Fruit fly (Drosophila melanogaster) whole organism, pupa: ENCODE measurements around the gene loaf.

Experiments used
- CG10348 ChIP-seq: fragments of 200-800 bp; sonication (Bioruptor generic); IDR thresholded peaks from 2 replicates; pipeline ENCODE4 v1.3.6; 2022; ENCODE audit warnings: missing biosample characterization, missing genetic modification characterization
- CG12605 ChIP-seq: fragments of 200-800 bp; sonication (Bioruptor generic); IDR thresholded peaks from 2 replicates; pipeline ENCODE4 v1.3.6; 2022; ENCODE audit warnings: missing biosample characterization, missing genetic modification characterization
- CG13204 ChIP-seq: fragments of 200-800 bp; sonication (Bioruptor generic); optimal IDR thresholded peaks from 2 replicates; lab custom pipeline; 2018; ENCODE audit warnings: missing biosample characterization, mild to moderate bottlenecking, missing genetic modification characterization, moderate library complexity
- CG14655 ChIP-seq: fragments of 200-800 bp; sonication (Bioruptor generic); optimal IDR thresholded peaks from 3 replicates; lab custom pipeline; 2017; ENCODE audit warnings: mild to moderate bottlenecking, missing biosample characterization, missing genetic modification reagents, missing genetic modification characterization
- CG15710 ChIP-seq: fragments of 200-800 bp; sonication (Bioruptor generic); optimal IDR thresholded peaks from 2 replicates; lab custom pipeline; 2018; ENCODE audit warnings: missing biosample characterization, mild to moderate bottlenecking, missing genetic modification characterization, moderate library complexity
- CG17806 ChIP-seq: fragments of 200-800 bp; sonication (Bioruptor generic); optimal IDR thresholded peaks from 2 replicates; lab custom pipeline; 2018; ENCODE audit warnings: missing biosample characterization, mild to moderate bottlenecking, missing genetic modification characterization, moderate library complexity
- CG32121 ChIP-seq: fragments of 200-800 bp; sonication (Bioruptor generic); IDR thresholded peaks from 2 replicates; pipeline ENCODE4 v1.3.6; 2022; ENCODE audit warnings: missing biosample characterization, missing genetic modification characterization
- CG34367 ChIP-seq: fragments of 200-800 bp; sonication (Bioruptor generic); optimal IDR thresholded peaks from 2 replicates; lab custom pipeline; 2018; ENCODE audit warnings: missing biosample characterization, mild to moderate bottlenecking, missing genetic modification characterization
- CG4496 ChIP-seq: fragments of 200-800 bp; sonication (Bioruptor generic); IDR thresholded peaks from 3 replicates; pipeline ENCODE4 v1.3.6; 2022; ENCODE audit warnings: missing biosample characterization, missing genetic modification characterization
- CG8159 ChIP-seq: fragments of 200-800 bp; sonication (Bioruptor generic); optimal IDR thresholded peaks from 3 replicates; lab custom pipeline; 2018; ENCODE audit warnings: missing biosample characterization, mild to moderate bottlenecking, missing genetic modification characterization, moderate library complexity
- CG8301 ChIP-seq: fragments of 200-800 bp; sonication (Bioruptor generic); optimal IDR thresholded peaks from 2 replicates; lab custom pipeline; 2018; ENCODE audit warnings: missing biosample characterization, mild to moderate bottlenecking, missing genetic modification characterization
- CG9948 ChIP-seq: fragments of 200-800 bp; sonication (Bioruptor generic); optimal IDR thresholded peaks from 2 replicates; lab custom pipeline; 2018; ENCODE audit warnings: missing biosample characterization, mild to moderate bottlenecking, missing genetic modification characterization, moderate library complexity
- D1 ChIP-seq: fragments of 200-800 bp; sonication (Bioruptor generic); optimal IDR thresholded peaks from 2 replicates; lab custom pipeline; 2018; ENCODE audit warnings: missing biosample characterization, mild to moderate bottlenecking, missing genetic modification characterization, moderate library complexity
- EcR ChIP-seq: fragments of 200-800 bp; sonication (Bioruptor generic); optimal IDR thresholded peaks from 3 replicates; lab custom pipeline; 2019; ENCODE audit warnings: missing biosample characterization, missing genetic modification characterization, mild to moderate bottlenecking, moderate library complexity, missing genetic modification reagents
- Ets98B ChIP-seq: fragments of 200-800 bp; sonication (Bioruptor generic); IDR thresholded peaks from 2 replicates; pipeline ENCODE4 v1.3.6; 2022; ENCODE audit warnings: missing biosample characterization, missing genetic modification characterization
- Pif1A ChIP-seq: fragments of 200-800 bp; sonication (Bioruptor generic); optimal IDR thresholded peaks from 3 replicates; lab custom pipeline; 2016; ENCODE audit warnings: missing biosample characterization, missing genetic modification characterization
- Pif1B ChIP-seq: fragments of 200-800 bp; sonication (Bioruptor generic); optimal IDR thresholded peaks from 3 replicates; lab custom pipeline; 2016; ENCODE audit warnings: missing biosample characterization, missing genetic modification characterization
- Snoo ChIP-seq: fragments of 200-800 bp; sonication (Bioruptor generic); optimal IDR thresholded peaks from 3 replicates; lab custom pipeline; 2017; ENCODE audit warnings: missing biosample characterization, mild to moderate bottlenecking, missing genetic modification characterization, inconsistent platforms
- fd96Ca ChIP-seq: fragments of 200-800 bp; sonication (Bioruptor generic); IDR thresholded peaks from 3 replicates; pipeline ENCODE4 v1.3.6; 2022; ENCODE audit warnings: missing biosample characterization, missing genetic modification characterization
- gl ChIP-seq: fragments of 200-800 bp; sonication (Bioruptor generic); optimal IDR thresholded peaks from 2 replicates; lab custom pipeline; 2018; ENCODE audit warnings: missing biosample characterization, mild to moderate bottlenecking, missing genetic modification characterization
- rn ChIP-seq: fragments of 200-800 bp; sonication (Bioruptor generic); IDR thresholded peaks from 2 replicates; pipeline ENCODE4 v1.3.6; 2022; ENCODE audit warnings: missing biosample characterization, missing genetic modification characterization

The loaf gene

DNA sequence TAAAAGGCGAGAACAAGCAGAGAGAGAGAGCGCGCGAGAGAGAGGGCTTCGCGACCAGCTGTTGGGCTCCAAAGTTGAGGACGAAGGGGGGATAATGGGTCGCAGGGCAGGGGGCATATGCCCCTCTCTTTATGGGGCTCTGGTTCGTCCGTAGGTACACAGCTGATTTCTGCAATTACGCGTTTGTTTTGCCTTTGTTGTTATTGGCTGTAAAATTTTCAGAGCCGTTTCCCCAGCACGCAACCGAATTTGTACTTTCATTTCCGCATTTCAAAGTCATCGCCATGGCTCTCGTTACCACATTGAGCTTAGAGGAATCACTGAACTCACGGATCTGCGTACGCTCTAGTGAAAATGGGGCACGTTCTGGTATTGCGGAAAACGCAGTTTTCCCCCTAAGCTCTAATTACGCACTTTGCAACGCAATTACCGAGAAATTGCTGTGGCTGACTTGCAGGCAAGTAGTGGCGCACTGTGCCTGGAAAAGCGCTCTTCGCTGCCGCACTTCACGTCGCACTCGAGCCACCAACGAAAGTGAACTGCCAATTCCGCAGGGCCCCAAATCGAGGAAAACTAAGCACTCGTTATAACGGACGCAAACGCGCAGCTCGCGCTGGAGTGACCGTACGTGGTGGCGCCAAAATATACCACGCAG lies 57.9 kb downstream of the loaf start, which contains the start of gene CG11658:
Gene CG11658, minus strand, starts transcription at position 576 of the 655 bp plus-strand sequence.
- no peak for TF ChIP-seq CG8301 (tag; lab: Kevin White, UChicago)
- TF ChIP-seq CG12605 (GFP tag; lab: Robert Waterston, UW) = peak; percentile 87
- peak; percentile 42; the same call in 1 of the 2 replicates for TF ChIP-seq CG32121 (GFP tag; lab: Robert Waterston, UW)
- peak; percentile 50 for TF ChIP-seq CG13204 (GFP tag; lab: Kevin White, UChicago)
- peak; percentile 48 for TF ChIP-seq Pif1B (GFP tag; lab: Kevin White, UChicago)
- no peak for TF ChIP-seq CG14655 (GFP tag; lab: Kevin White, UChicago)
- TF ChIP-seq CG9948 (tag; lab: Kevin White, UChicago) = no peak
- peak; percentile 52 for TF ChIP-seq gl (tag; lab: Kevin White, UChicago)
- no peak for TF ChIP-seq CG15710 (tag; lab: Kevin White, UChicago)
- peak; percentile 58 for TF ChIP-seq EcR (GFP tag; lab: Kevin White, UChicago)
- TF ChIP-seq CG17806 = no peak
- TF ChIP-seq Ets98B (GFP tag; lab: Robert Waterston, UW) = peak; percentile 57
- TF ChIP-seq Pif1A = peak; percentile 25
- no peak for TF ChIP-seq rn (GFP tag; lab: Robert Waterston, UW)
- TF ChIP-seq CG8159 = no peak
- TF ChIP-seq CG10348 (GFP tag; lab: Robert Waterston, UW) = no peak
- TF ChIP-seq fd96Ca (GFP tag; lab: Robert Waterston, UW) = peak; percentile 37; the same call in 1 of the 3 replicates
- TF ChIP-seq Snoo (tag; lab: Kevin White, UChicago) = no peak
- TF ChIP-seq D1 = no peak
- TF ChIP-seq CG4496 (GFP tag; lab: Robert Waterston, UW) = peak; percentile 58; the same call in 2 of the 3 replicates
- TF ChIP-seq CG34367 (tag; lab: Kevin White, UChicago) = no peak

DNA sequence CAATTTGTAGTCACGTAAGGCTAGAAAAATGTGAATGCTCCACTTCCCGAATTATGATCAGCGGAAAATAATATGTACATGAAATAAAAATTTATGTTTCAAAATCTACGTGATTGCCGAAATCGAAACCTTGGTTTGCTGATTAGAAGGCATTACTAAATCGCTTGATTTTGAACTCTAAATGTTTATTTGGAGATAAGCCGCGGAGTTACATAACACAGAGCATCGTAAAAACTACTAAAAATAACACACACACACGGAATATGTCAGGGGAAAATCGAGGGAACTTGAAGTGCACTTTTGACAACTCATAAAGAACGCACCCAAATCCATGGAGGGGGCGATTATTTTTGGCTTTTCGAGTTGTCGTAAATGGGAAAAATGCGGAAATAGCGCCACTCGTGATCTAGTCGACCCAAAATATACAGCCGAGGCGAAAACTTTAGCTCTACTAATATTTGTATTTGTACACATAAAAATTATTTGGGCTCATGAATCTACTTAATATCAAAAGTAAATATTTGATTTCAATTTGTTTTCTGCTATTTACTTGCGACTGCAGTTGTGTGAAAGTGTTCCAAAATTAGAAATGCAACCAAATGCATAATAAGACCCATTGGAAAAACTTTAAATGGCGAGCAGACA lies 61.0 kb downstream of the loaf start:
- TF ChIP-seq Pif1B (GFP tag; lab: Kevin White, UChicago) (no peak), CG8301 (tag; lab: Kevin White, UChicago) (no peak), CG17806 (no peak), Pif1A (no peak), CG34367 (tag; lab: Kevin White, UChicago) (no peak), gl (tag; lab: Kevin White, UChicago) (no peak), Snoo (tag; lab: Kevin White, UChicago) (no peak), CG10348 (GFP tag; lab: Robert Waterston, UW) (no peak), Ets98B (GFP tag; lab: Robert Waterston, UW) (no peak), CG12605 (GFP tag; lab: Robert Waterston, UW) (no peak), CG4496 (GFP tag; lab: Robert Waterston, UW) (no peak), D1 (no peak), EcR (GFP tag; lab: Kevin White, UChicago) (no peak)

DNA sequence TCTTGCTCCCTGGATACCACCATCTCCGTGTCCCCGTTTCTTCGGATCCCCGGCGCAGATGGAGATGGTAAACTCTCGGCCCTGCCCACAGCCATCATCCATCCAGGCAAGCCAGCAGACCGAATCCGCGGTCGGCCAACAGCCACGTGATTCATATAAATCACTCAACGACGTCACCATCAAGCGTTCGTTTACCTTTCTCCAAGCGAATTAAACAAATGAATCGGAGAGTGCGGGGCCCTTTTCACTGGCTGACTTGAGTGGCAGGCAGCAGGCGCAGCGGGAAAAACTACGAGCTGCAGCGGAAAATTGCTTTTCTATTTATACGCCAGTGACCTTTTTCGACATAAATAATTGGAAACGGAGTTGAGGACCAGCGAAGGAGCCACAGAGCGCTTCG lies 62.4 kb downstream of the loaf start:
- TF ChIP-seq CG8301 (tag; lab: Kevin White, UChicago) = no peak
- no peak for TF ChIP-seq CG17806
- TF ChIP-seq Snoo (tag; lab: Kevin White, UChicago) = no peak
- TF ChIP-seq CG4496 (GFP tag; lab: Robert Waterston, UW) = no peak
- no peak for TF ChIP-seq CG32121 (GFP tag; lab: Robert Waterston, UW)
- peak; percentile 74 for TF ChIP-seq EcR (GFP tag; lab: Kevin White, UChicago)
- TF ChIP-seq CG9948 (tag; lab: Kevin White, UChicago) = no peak

DNA sequence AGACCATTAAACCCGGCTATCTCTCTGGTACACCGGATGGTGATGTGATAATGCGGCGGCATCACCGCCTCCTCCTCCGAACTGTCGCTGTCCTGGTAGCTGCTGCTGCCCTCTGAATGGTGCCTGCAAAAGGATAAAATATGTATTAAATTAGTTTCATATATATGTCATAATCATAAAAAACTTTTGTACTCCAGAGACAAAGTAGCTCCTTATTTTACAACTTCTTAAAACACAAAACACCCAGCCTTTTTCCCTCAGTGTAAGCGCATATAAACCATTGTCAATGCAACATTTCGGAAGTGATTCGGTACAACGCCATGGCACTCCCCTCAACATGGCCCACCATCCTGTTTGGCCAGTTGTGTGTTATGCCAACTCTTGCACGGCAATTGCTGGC lies 64.3 kb downstream of the loaf start:
- peak; percentile 45 for TF ChIP-seq Ets98B (GFP tag; lab: Robert Waterston, UW)
- no peak for TF ChIP-seq rn (GFP tag; lab: Robert Waterston, UW)
- TF ChIP-seq CG8301 (tag; lab: Kevin White, UChicago) = peak; percentile 3
- TF ChIP-seq CG32121 (GFP tag; lab: Robert Waterston, UW) = peak; percentile 52
- TF ChIP-seq Snoo (tag; lab: Kevin White, UChicago) = no peak
- no peak for TF ChIP-seq CG12605 (GFP tag; lab: Robert Waterston, UW)
- peak; percentile 45; the same call in 1 of the 3 replicates for TF ChIP-seq CG4496 (GFP tag; lab: Robert Waterston, UW)
- no peak for TF ChIP-seq gl (tag; lab: Kevin White, UChicago)
- TF ChIP-seq fd96Ca (GFP tag; lab: Robert Waterston, UW) = 0 out of 3 replicates have a peak, but pooled peaks have one; percentile 6
- no peak for TF ChIP-seq CG10348 (GFP tag; lab: Robert Waterston, UW)
- TF ChIP-seq CG34367 (tag; lab: Kevin White, UChicago) = no peak
- peak; percentile 21 for TF ChIP-seq CG14655 (GFP tag; lab: Kevin White, UChicago)

DNA sequence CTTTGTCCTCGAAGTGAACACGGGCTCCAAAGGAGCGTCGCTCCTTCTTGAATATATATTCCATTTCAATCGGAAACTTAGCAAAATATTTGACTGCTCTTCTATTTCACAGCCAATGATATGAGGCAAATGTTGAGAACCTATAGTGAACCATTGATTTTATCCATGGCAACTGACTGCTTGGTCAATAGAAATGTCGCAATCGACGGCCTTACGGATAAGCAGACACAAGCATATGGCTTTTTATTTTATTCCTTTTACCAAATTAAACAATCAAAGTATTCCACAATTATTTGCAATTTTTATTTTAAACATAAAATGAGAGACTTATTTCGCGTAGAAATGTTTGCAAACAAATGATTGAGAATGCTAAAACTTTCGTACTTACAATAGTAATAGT lies 66.8 kb downstream of the loaf start, which contains the start of gene Dnai2:
Gene Dnai2, minus strand, starts transcription at position 101 of the 400 bp plus-strand sequence.
- TF ChIP-seq Pif1B (GFP tag; lab: Kevin White, UChicago) (no peak), CG9948 (tag; lab: Kevin White, UChicago) (no peak), CG14655 (GFP tag; lab: Kevin White, UChicago) (no peak), CG32121 (GFP tag; lab: Robert Waterston, UW) (no peak), Ets98B (GFP tag; lab: Robert Waterston, UW) (no peak), rn (GFP tag; lab: Robert Waterston, UW) (no peak), EcR (GFP tag; lab: Kevin White, UChicago) (no peak)
